Fruit fly (Drosophila melanogaster): ENCODE data around the gene CG7483.

Gene CG7483

DNA sequence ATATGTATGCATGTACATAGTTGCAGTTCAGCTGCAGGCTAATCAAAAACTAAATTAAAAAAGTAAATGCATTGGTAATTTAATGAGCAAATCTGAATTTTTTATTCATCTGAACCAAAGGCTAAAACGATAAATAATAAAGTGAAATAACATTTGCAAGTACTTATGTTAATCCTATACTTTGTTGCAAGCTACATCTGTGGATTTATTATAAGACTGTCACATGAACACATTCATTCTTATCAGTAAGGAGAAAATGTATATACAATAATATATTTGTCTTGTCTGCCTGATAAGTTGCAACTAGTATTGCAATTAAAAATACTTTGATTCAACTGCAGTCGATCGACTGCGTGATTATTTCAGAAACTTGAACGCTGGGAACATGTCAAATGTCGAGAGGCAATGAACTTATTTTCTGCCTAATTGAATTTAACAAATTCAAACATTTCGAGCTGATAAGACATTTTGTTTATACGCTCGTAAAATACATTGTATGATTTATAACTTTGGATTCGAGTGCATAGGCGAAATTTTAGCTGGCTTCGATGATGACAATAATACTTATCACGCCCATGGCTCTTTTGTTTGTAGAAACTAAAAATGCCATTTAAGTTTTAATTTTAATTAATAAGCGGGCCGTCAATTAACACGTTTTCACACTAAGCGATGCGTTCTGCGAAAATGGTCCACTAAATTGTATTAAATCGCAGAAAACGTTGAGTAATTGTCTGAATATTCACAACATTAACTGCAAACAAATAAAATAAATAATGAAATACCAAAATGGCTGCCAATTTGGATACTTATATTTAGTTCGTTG is 15.2 kb downstream of the CG7483 start:
- TF ChIP-seq noc (tag; optimal IDR thresholded peaks at IDR 0.05) = no peak

DNA sequence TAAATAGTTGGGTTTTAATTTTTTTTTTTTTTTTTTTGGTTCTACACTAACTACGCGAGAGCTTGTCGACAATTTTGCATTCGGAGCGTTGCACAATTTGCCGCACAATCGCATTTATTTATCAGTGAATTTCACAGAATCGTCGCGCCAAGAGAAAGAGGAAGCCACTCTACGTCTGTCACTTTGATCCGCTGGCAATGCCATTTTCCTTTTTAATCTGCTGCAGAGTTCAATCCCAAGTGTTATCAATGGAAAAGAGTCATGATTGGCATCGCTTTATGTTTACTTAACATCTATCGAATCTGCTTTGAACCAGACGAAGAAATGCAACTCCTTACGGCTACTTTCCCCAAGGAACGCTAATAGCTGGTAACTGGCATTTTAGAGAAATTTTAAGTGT is 16.6 kb downstream of the CG7483 start:
- no peak for TF ChIP-seq noc (tag; optimal IDR thresholded peaks at IDR 0.05)

dm6 chr3R:8333768-8334470 is 20.9 kb downstream of the CG7483 start, which contains the start of gene Poxm:
Gene Poxm (minus strand): TSS chr3R:8333792.
- TF ChIP-seq noc (tag; optimal IDR thresholded peaks at IDR 0.05) = no peak

DNA sequence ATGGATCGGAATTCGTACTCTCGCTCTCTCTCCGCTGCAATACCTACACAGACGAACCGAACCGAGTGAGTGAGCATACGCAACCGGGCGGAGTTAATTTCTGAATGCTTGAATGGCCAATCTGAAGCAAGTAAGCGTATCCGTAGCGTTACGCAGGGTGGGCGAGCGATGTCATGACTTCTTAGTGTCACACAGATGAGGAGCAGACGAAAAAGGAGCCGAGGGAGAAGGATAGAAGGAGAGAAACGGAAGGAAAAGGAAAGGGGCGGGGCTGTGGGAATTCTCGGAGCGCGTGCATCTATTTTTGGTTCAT is 21.4 kb downstream of the CG7483 start:
- no peak for TF ChIP-seq noc (tag; optimal IDR thresholded peaks at IDR 0.05)

DNA sequence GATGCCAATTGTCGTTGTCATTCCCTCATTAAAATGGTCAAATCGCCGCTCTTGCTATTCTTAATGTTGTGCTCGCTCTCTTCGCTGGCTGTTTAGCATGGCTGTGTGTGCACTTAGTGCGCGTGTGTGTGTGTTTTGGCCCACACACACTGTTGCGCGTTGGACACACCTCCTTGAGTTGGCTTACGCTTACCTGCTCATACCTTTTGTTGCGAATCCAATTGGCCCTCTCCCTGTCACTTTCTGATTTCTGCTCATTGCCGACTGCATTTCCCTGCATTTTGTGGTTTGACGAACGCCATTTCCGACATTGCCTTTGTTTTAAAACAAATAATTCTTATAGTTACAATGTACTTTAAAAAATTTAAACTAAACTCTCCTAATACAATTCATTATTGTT is 22.0 kb downstream of the CG7483 start:
- TF ChIP-seq noc (tag; optimal IDR thresholded peaks at IDR 0.05) = no peak

DNA sequence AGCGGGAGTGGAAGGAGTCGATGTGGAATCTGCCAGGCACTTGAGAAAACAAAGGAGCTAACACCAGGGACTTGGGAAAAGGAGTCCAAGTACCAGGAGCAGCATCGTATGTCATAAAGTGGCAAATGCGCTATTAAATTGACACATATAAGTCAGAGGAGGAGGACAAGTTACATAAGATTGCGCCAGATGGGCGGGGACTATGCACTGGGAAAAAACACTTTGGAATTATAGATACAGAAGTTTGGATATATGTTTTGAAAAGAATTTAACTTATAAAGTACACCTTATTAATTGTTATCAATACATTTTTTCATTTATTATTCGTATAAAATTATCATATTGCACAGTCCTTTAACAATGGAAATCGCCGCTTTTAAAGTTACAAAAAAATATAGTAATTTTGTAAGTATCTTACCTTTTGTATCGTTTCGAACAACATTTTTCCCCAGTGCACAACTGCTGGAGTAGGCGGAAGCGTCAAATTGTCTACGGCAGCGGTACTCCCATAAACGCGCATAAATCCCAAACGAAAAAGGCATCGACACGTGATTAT is 23.1 kb downstream of the CG7483 start:
- no peak for TF ChIP-seq noc (tag; optimal IDR thresholded peaks at IDR 0.05)

dm6 chr3R:8340675-8341275 is 27.8 kb downstream of the CG7483 start, which contains the start of the genes COX7A and Arl2:
Gene COX7A (minus strand): TSS chr3R:8341043.
Gene Arl2 (plus strand): TSS chr3R:8341100.
- peak; percentile 17 for TF ChIP-seq noc (tag; optimal IDR thresholded peaks at IDR 0.05)

dm6 chr3R:8343251-8343744 is 30.3 kb downstream of the CG7483 start, which contains the start of the genes PNKP and COX7AL:
Gene PNKP (minus strand): TSS chr3R:8343516.
Gene COX7AL (plus strand): TSS chr3R:8343669.
- no peak for TF ChIP-seq noc (tag; optimal IDR thresholded peaks at IDR 0.05)

DNA sequence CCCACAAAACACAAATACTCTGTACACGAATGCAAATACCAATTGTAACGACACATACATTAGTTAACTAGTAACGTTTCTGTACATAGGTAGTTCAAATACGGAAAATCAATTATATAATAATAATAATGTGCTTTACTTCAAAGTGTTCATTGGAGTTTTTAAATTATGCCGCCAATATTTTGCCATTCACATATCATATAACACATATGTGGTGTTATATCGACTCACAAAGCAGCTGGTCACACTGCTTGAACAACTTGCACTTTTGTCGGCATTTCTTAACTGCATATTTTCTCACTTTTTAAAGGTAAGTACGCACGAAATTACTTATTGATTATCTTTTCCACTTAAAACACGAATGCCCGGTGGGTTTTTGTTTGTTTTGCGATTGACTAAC is 31.2 kb downstream of the CG7483 start, which contains the start of gene DppIII:
Gene DppIII (plus strand): TSS at position 227 of the 400 bp plus-strand sequence.
- TF ChIP-seq noc (tag; optimal IDR thresholded peaks at IDR 0.05) = no peak

- TF ChIP-seq noc (tag; optimal IDR thresholded peaks at IDR 0.05) = no peak
These were observed 34.3 kb downstream of the CG7483 start, which contains the start of gene CG7352 for dm6 chr3R:8347279-8347678. Gene CG7352 (plus strand): TSS chr3R:8347579.

dm6 chr3R:8347835-8348234 is 34.8 kb downstream of the CG7483 start:
- TF ChIP-seq noc (tag; optimal IDR thresholded peaks at IDR 0.05) = no peak

DNA sequence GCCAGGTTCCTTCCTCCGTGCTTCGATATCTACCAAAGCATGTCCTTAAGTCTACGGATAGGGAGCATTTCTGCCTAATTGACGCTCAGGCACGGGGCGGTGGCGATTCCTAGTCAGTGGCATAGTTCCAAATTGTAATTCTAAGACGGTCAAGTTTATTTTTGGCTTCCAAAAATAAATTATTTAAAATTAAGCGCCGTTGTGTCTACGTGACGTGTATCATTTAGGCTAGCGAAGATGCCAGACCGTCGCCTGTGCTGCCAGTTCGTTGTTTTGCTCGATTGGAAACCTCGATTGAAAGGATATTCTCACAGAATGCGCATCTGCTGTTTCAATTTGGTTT is 36.1 kb downstream of the CG7483 start:
- no peak for TF ChIP-seq noc (tag; optimal IDR thresholded peaks at IDR 0.05)

- TF ChIP-seq noc (tag; optimal IDR thresholded peaks at IDR 0.05) = no peak
These were observed 36.6 kb downstream of the CG7483 start, which contains the start of gene Atg13 for dm6 chr3R:8349449-8350115. Gene Atg13 (plus strand): TSS chr3R:8349815.

dm6 chr3R:8352961-8353728 is 40.1 kb downstream of the CG7483 start:
- peak; percentile 48 for TF ChIP-seq noc (tag; optimal IDR thresholded peaks at IDR 0.05)

- TF ChIP-seq noc (tag; optimal IDR thresholded peaks at IDR 0.05) = no peak
These were observed 41.0 kb downstream of the CG7483 start for dm6 chr3R:8353994-8354393.

Data from whole organism, larva.